Worm (Caenorhabditis elegans): Measurements from ENCODE around the gene C29E4.10.

Gene C29E4.10

ce11 chrIII:7896925-7897324, 40.7 kb upstream of the C29E4.10 start, which contains the start of gene ZK688.10:
ZK688.10 (minus strand) TSS chrIII:7897025.
- peak; percentile 12 for TF ChIP-seq aha-1 (tag)
- no peak for TF ChIP-seq nhr-102 (tag; optimal IDR thresholded peaks at IDR 0.05)

- TF ChIP-seq ztf-11 (tag; optimal IDR thresholded peaks at IDR 0.05) (no peak), lin-29 (GFP tag; IDR thresholded peaks at IDR 0.05) (no peak), Y5F2A.4 (GFP tag; optimal IDR thresholded peaks at IDR 0.05) (no peak), mep-1 (tag; optimal IDR thresholded peaks at IDR 0.05) (peak; percentile 26), ceh-20 (GFP tag; IDR thresholded peaks at IDR 0.05) (no peak), R02D3.7 (tag; optimal IDR thresholded peaks at IDR 0.05) (no peak), ceh-82 (tag; optimal IDR thresholded peaks at IDR 0.05) (no peak), lin-13 (GFP tag; optimal IDR thresholded peaks at IDR 0.05) (no peak), egl-43 (GFP tag; IDR thresholded peaks at IDR 0.05) (no peak), tra-1 (GFP tag; IDR thresholded peaks at IDR 0.05) (no peak), nhr-48 (tag; optimal IDR thresholded peaks at IDR 0.05) (peak; percentile 36), mdl-1 (tag; optimal IDR thresholded peaks at IDR 0.05) (peak in 1 of 2 experiments; percentile 52), nhr-6 (tag; optimal IDR thresholded peaks at IDR 0.05) (no peak), hlh-30 (tag; optimal IDR thresholded peaks at IDR 0.05; ENCODE audit: insufficient read depth) (peak; percentile 33), duxl-1 (tag; optimal IDR thresholded peaks at IDR 0.05; ENCODE audit: poor library complexity) (no peak), T26A8.4 (GFP tag; IDR thresholded peaks at IDR 0.05) (no peak), nhr-11 (tag; optimal IDR thresholded peaks at IDR 0.05) (no peak), lsy-2 (tag; optimal IDR thresholded peaks at IDR 0.05) (peak in 1 of 2 experiments; percentile 59), hif-1 (tag; optimal IDR thresholded peaks at IDR 0.05) (no peak), fos-1 (tag; optimal IDR thresholded peaks at IDR 0.05) (no peak), ces-1 (GFP tag; optimal IDR thresholded peaks at IDR 0.05) (no peak), nhr-77 (tag; optimal IDR thresholded peaks at IDR 0.05) (no peak), mxl-2 (GFP tag; conservative IDR thresholded peaks at IDR 0.05) (no peak), ztf-7 (tag; optimal IDR thresholded peaks at IDR 0.05) (no peak), dve-1 (tag; optimal IDR thresholded peaks at IDR 0.05; ENCODE audit: insufficient read depth) (peak; percentile 44), vab-7 (GFP tag; IDR thresholded peaks at IDR 0.05) (no peak), nhr-237 (tag; optimal IDR thresholded peaks at IDR 0.05) (no peak), Y105C5A.15 (GFP tag; IDR thresholded peaks at IDR 0.05) (no peak), lin-1 (GFP tag; IDR thresholded peaks at IDR 0.05) (no peak), dmd-8 (GFP tag; IDR thresholded peaks at IDR 0.05) (no peak), daf-12 (tag; optimal IDR thresholded peaks at IDR 0.05) (no peak), nhr-42 (GFP tag; IDR thresholded peaks at IDR 0.05) (no peak), zag-1 (tag; optimal IDR thresholded peaks at IDR 0.05) (no peak), cey-2 (tag; optimal IDR thresholded peaks at IDR 0.05; ENCODE audit: borderline replicate concordance, insufficient read depth) (peak; percentile 5), D1046.2 (GFP tag; IDR thresholded peaks at IDR 0.05) (no peak), dpl-1 (GFP tag; optimal IDR thresholded peaks at IDR 0.05) (no peak), Y48G9A.11 (GFP tag; IDR thresholded peaks at IDR 0.05) (no peak), ceh-62 (tag; optimal IDR thresholded peaks at IDR 0.05) (no peak), zip-2 (tag; optimal IDR thresholded peaks at IDR 0.05) (no peak), F49E8.2 (tag; optimal IDR thresholded peaks at IDR 0.05; ENCODE audit: borderline replicate concordance) (no peak), T20F7.1 (GFP tag; optimal IDR thresholded peaks at IDR 0.05) (peak; percentile 34), nhr-28 (tag; optimal IDR thresholded peaks at IDR 0.05) (peak; percentile 81), ama-1 (optimal IDR thresholded peaks at IDR 0.05) (no peak), dmd-6 (GFP tag; IDR thresholded peaks at IDR 0.05) (peak; percentile 37; the same call in 1 of the 2 replicates), hlh-11 (tag; optimal IDR thresholded peaks at IDR 0.05) (peak; percentile 27), F37D6.2 (tag; optimal IDR thresholded peaks at IDR 0.05) (no peak), jun-1 (tag; optimal IDR thresholded peaks at IDR 0.05) (no peak), skn-1 (tag; optimal IDR thresholded peaks at IDR 0.05) (no peak), tag-97 (GFP tag; IDR thresholded peaks at IDR 0.05) (no peak)
Observed at ce11 chrIII:7897733-7898132, 39.9 kb upstream of the C29E4.10 start.

All from whole organism, L4 larva.